Worm (Caenorhabditis elegans) whole organism, late embryonic: ENCODE measurements around the gene srh-44.

Source experiments
- C08G9.2 ChIP-seq: sonication (generic microtip); optimal IDR thresholded peaks from 2 replicates; lab custom pipeline; 2016; ENCODE audit warnings: mild to moderate bottlenecking, missing genetic modification characterization, moderate library complexity, missing compliant biosample characterization
- C38D4.7 ChIP-seq: fragments of 200-800 bp; sonication (Bioruptor generic); optimal IDR thresholded peaks from 2 replicates; lab custom pipeline; 2018; ENCODE audit warnings: mild to moderate bottlenecking, missing genetic modification characterization, moderate library complexity, missing compliant biosample characterization
- K02D7.2 ChIP-seq: sonication (generic microtip); optimal IDR thresholded peaks from 2 replicates; lab custom pipeline; 2017; ENCODE audit warnings: mild to moderate bottlenecking, missing genetic modification characterization, missing compliant biosample characterization
- Y22D7AL.16 ChIP-seq: sonication (generic microtip); optimal IDR thresholded peaks from 2 replicates; lab custom pipeline; 2016; ENCODE audit warnings: missing genetic modification characterization, missing compliant biosample characterization
- ama-1 ChIP-seq: fragments of 150-350 bp; optimal IDR thresholded peaks from 2 replicates; lab custom pipeline; 2014
- ceh-14 ChIP-seq: sonication (generic microtip); optimal IDR thresholded peaks from 2 replicates; lab custom pipeline; 2016; ENCODE audit warnings: missing genotype, missing genetic modification characterization, missing compliant biosample characterization
- ceh-18 ChIP-seq: sonication (generic microtip); optimal IDR thresholded peaks from 2 replicates; lab custom pipeline; 2016; ENCODE audit warnings: missing genetic modification characterization, missing compliant biosample characterization
- ceh-22 ChIP-seq: sonication (generic microtip); optimal IDR thresholded peaks from 2 replicates; lab custom pipeline; 2017; ENCODE audit warnings: missing biosample characterization, missing genetic modification characterization
- ceh-24 ChIP-seq: sonication (generic microtip); optimal IDR thresholded peaks from 2 replicates; lab custom pipeline; 2016; ENCODE audit warnings: mild to moderate bottlenecking, missing genetic modification characterization, missing compliant biosample characterization
- ceh-30 ChIP-seq: fragments of 150-350 bp; optimal IDR thresholded peaks from 2 replicates; lab custom pipeline; 2014; ENCODE audit warnings: missing biosample characterization, missing genetic modification characterization
- ceh-45 ChIP-seq: fragments of 200-800 bp; sonication (Bioruptor generic); IDR thresholded peaks from 2 replicates; pipeline ENCODE4 v1.3.6; 2022; ENCODE audit warnings: missing genetic modification reagents, missing genetic modification characterization, missing compliant biosample characterization
- ceh-48 ChIP-seq: sonication (generic microtip); optimal IDR thresholded peaks from 2 replicates; lab custom pipeline; 2016; ENCODE audit warnings: missing genetic modification characterization, inconsistent platforms, missing compliant biosample characterization
- ceh-6 ChIP-seq: fragments of 200-800 bp; sonication (Bioruptor generic); optimal IDR thresholded peaks from 2 replicates; lab custom pipeline; 2018; ENCODE audit warnings: mild to moderate bottlenecking, missing genetic modification characterization, missing compliant biosample characterization
- che-1 ChIP-seq: sonication (generic microtip); optimal IDR thresholded peaks from 2 replicates; lab custom pipeline; 2016; ENCODE audit warnings: mild to moderate bottlenecking, missing genetic modification characterization, missing compliant biosample characterization
- dmd-4 ChIP-seq: sonication (generic microtip); optimal IDR thresholded peaks from 2 replicates; lab custom pipeline; 2016; ENCODE audit warnings: borderline replicate concordance, missing genetic modification characterization, missing compliant biosample characterization
- elt-2 ChIP-seq: sonication (generic microtip); optimal IDR thresholded peaks from 2 replicates; lab custom pipeline; 2016; ENCODE audit warnings: missing genetic modification reagents, missing genetic modification characterization, missing compliant biosample characterization
- elt-4 ChIP-seq: sonication (generic microtip); optimal IDR thresholded peaks from 2 replicates; lab custom pipeline; 2016; ENCODE audit warnings: missing genetic modification characterization, missing compliant biosample characterization
- ets-4 ChIP-seq: sonication (generic microtip); optimal IDR thresholded peaks from 2 replicates; lab custom pipeline; 2016; ENCODE audit warnings: missing genetic modification characterization, missing compliant biosample characterization
- eyg-1 ChIP-seq: sonication (generic microtip); optimal IDR thresholded peaks from 2 replicates; lab custom pipeline; 2016; ENCODE audit warnings: missing genotype, missing genetic modification characterization, missing compliant biosample characterization
- fkh-10 ChIP-seq: fragments of 150-350 bp; optimal IDR thresholded peaks from 2 replicates; lab custom pipeline; 2014; ENCODE audit warnings: missing biosample characterization, missing genetic modification reagents, missing genetic modification characterization
- gmeb-2 ChIP-seq: sonication (generic microtip); optimal IDR thresholded peaks from 2 replicates; lab custom pipeline; 2016; ENCODE audit warnings: missing genetic modification characterization, inconsistent platforms, missing compliant biosample characterization
- hlh-13 ChIP-seq: fragments of 200-800 bp; sonication (Bioruptor generic); optimal IDR thresholded peaks from 2 replicates; lab custom pipeline; 2018; ENCODE audit warnings: mild to moderate bottlenecking, missing genetic modification characterization, missing compliant biosample characterization
- hlh-15 ChIP-seq: sonication (generic microtip); optimal IDR thresholded peaks from 2 replicates; lab custom pipeline; 2016; ENCODE audit warnings: missing genetic modification characterization, missing compliant biosample characterization
- hlh-30 ChIP-seq: sonication (generic microtip); optimal IDR thresholded peaks from 2 replicates; lab custom pipeline; 2017; ENCODE audit warnings: antibody characterized with exemption, missing genetic modification characterization, missing compliant biosample characterization; ENCODE audit not compliant: insufficient read depth
- hlh-6 ChIP-seq: sonication (generic microtip); optimal IDR thresholded peaks from 2 replicates; lab custom pipeline; 2016; ENCODE audit warnings: missing genotype, missing genetic modification characterization, missing compliant biosample characterization
- hlh-8 ChIP-seq: sonication (generic microtip); optimal IDR thresholded peaks from 2 replicates; lab custom pipeline; 2016; ENCODE audit warnings: missing genotype, missing genetic modification characterization, missing compliant biosample characterization
- lim-6 ChIP-seq: sonication (generic microtip); optimal IDR thresholded peaks from 2 replicates; lab custom pipeline; 2016; ENCODE audit warnings: missing genetic modification characterization, missing compliant biosample characterization
- lin-11 ChIP-seq: fragments of 200-800 bp; sonication (Bioruptor generic); optimal IDR thresholded peaks from 2 replicates; lab custom pipeline; 2018; ENCODE audit warnings: mild to moderate bottlenecking, missing genetic modification characterization, missing compliant biosample characterization
- mec-3 ChIP-seq: sonication (generic microtip); optimal IDR thresholded peaks from 2 replicates; lab custom pipeline; 2016; ENCODE audit warnings: borderline replicate concordance, missing genetic modification characterization, missing compliant biosample characterization
- nhr-11 ChIP-seq: fragments of 150-350 bp; optimal IDR thresholded peaks from 2 replicates; lab custom pipeline; 2014; ENCODE audit warnings: missing biosample characterization, missing genetic modification characterization
- nhr-232 ChIP-seq: sonication (generic microtip); optimal IDR thresholded peaks from 2 replicates; lab custom pipeline; 2016; ENCODE audit warnings: missing genetic modification characterization, missing compliant biosample characterization
- npax-4 ChIP-seq: sonication (generic microtip); optimal IDR thresholded peaks from 2 replicates; lab custom pipeline; 2016; ENCODE audit warnings: missing genetic modification characterization, missing compliant biosample characterization
- pag-3 ChIP-seq: sonication (generic microtip); optimal IDR thresholded peaks from 2 replicates; lab custom pipeline; 2016; ENCODE audit warnings: missing compliant biosample characterization, missing genetic modification characterization, borderline replicate concordance
- pax-1 ChIP-seq: fragments of 150-350 bp; optimal IDR thresholded peaks from 2 replicates; lab custom pipeline; 2014; ENCODE audit warnings: missing biosample characterization, missing genetic modification characterization
- pha-4 ChIP-seq: fragments of 150-350 bp; optimal IDR thresholded peaks from 2 replicates; lab custom pipeline; 2018; ENCODE audit warnings: missing biosample characterization, missing genetic modification reagents, missing genetic modification characterization
- sdc-2 ChIP-seq: sonication (generic microtip); optimal IDR thresholded peaks from 2 replicates; lab custom pipeline; 2016; ENCODE audit warnings: missing genotype, missing genetic modification characterization, missing compliant biosample characterization
- syd-9 ChIP-seq: sonication (generic microtip); optimal IDR thresholded peaks from 2 replicates; lab custom pipeline; 2016; ENCODE audit warnings: mild to moderate bottlenecking, missing genetic modification characterization, moderate library complexity, missing compliant biosample characterization
- tbx-2 ChIP-seq: sonication (generic microtip); optimal IDR thresholded peaks from 2 replicates; lab custom pipeline; 2016; ENCODE audit warnings: missing genetic modification characterization, missing compliant biosample characterization
- tbx-7 ChIP-seq: sonication (generic microtip); optimal IDR thresholded peaks from 2 replicates; lab custom pipeline; 2016; ENCODE audit warnings: missing genotype, missing genetic modification characterization, missing compliant biosample characterization
- ttx-3 ChIP-seq: sonication (generic microtip); optimal IDR thresholded peaks from 2 replicates; lab custom pipeline; 2016; ENCODE audit warnings: missing genetic modification reagents, missing genetic modification characterization, missing compliant biosample characterization
- unc-3 ChIP-seq, 2 experiments: fragments of 200-800 bp in 1 of 2; sonication (Bioruptor generic) in 1 of 2; sonication (generic microtip) in 1 of 2; conservative IDR thresholded peaks in 1 of 2; optimal IDR thresholded peaks in 1 of 2; 2 replicates each; pipeline versions ENCODE4 v1.3.6 to Lab custom; 2016 to 2022; ENCODE audit warnings: missing compliant biosample characterization in 2 of 2, missing genetic modification characterization in 2 of 2, missing genetic modification reagents in 1 of 2
- unc-42 ChIP-seq: sonication (generic microtip); optimal IDR thresholded peaks from 2 replicates; lab custom pipeline; 2016; ENCODE audit warnings: missing genotype, missing genetic modification characterization, missing compliant biosample characterization
- unc-55 ChIP-seq: sonication (generic microtip); optimal IDR thresholded peaks from 2 replicates; lab custom pipeline; 2017; ENCODE audit warnings: missing biosample characterization, missing genetic modification reagents, missing genetic modification characterization
- unc-86 ChIP-seq: sonication (generic microtip); optimal IDR thresholded peaks from 2 replicates; lab custom pipeline; 2016; ENCODE audit warnings: missing genetic modification characterization, missing compliant biosample characterization
- zip-5 ChIP-seq: sonication (generic microtip); optimal IDR thresholded peaks from 2 replicates; lab custom pipeline; 2016; ENCODE audit warnings: missing genetic modification characterization, missing compliant biosample characterization
- ztf-16 ChIP-seq: sonication (generic microtip); optimal IDR thresholded peaks from 2 replicates; lab custom pipeline; 2017; ENCODE audit warnings: missing genetic modification characterization, missing compliant biosample characterization

Gene srh-44

ce11 chrII:11542958-11543357 is 28.1 kb downstream of the srh-44 start:
- TF ChIP-seq unc-55 (GFP tag; lab: Kevin White, UChicago) = peak; percentile 17
- TF ChIP-seq ztf-16 (tag; lab: Kevin White, UChicago) = no peak

DNA sequence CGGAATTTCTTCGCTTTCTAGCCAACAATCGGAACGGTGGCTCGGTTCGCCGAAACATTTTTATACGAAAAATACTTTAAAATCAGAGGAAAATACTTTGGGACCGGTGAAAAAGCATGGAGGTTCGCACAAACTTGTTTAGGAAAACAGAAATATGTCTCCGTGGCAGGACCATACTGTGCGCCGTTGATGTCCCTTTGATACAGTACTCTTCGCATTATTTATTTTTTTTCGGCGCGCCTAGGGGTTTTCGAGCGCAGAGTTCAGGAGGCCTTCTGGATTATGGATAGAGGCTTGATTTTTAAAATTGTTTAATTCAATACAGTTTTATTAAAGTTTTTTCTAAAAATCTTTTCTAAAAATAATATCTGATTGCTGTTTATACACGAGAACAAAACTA is 29.8 kb downstream of the srh-44 start, which contains the start of gene F54D5.9:
TSS of gene F54D5.9 (minus strand) at position 115 of the 400 bp plus-strand sequence.
- no peak for TF ChIP-seq ceh-14 (tag; lab: Kevin White, UChicago)
- no peak for TF ChIP-seq ceh-18
- TF ChIP-seq ztf-16 (tag; lab: Kevin White, UChicago) = no peak
- no peak for TF ChIP-seq sdc-2
- TF ChIP-seq C08G9.2 (tag; lab: Kevin White, UChicago) = no peak
- no peak for TF ChIP-seq hlh-15 (tag; lab: Kevin White, UChicago)
- no peak for TF ChIP-seq zip-5 (tag; lab: Kevin White, UChicago)
- TF ChIP-seq elt-2 (tag; lab: Kevin White, UChicago) = no peak
- no peak for TF ChIP-seq hlh-13 (GFP tag; lab: Kevin White, UChicago)
- TF ChIP-seq elt-4 (tag; lab: Kevin White, UChicago) = no peak
- TF ChIP-seq ceh-30 (tag; lab: Kevin White, UChicago) = no peak
- no peak for TF ChIP-seq lin-11 (tag; lab: Kevin White, UChicago)
- no peak for TF ChIP-seq hlh-8 (tag; lab: Kevin White, UChicago)
- TF ChIP-seq tbx-7 (tag; lab: Kevin White, UChicago) = no peak
- TF ChIP-seq hlh-30 (tag; lab: Kevin White, UChicago) = no peak
- TF ChIP-seq, all 69 proteins: peak for 0

- TF ChIP-seq npax-4 (no peak), pax-1 (tag; lab: Kevin White, UChicago) (peak; percentile 61), unc-86 (tag; lab: Kevin White, UChicago) (peak; percentile 14), unc-55 (GFP tag; lab: Kevin White, UChicago) (peak; percentile 82), dmd-4 (tag; lab: Kevin White, UChicago) (no peak), nhr-232 (tag; lab: Kevin White, UChicago) (no peak), ceh-24 (tag; lab: Kevin White, UChicago) (no peak), unc-42 (peak; percentile 77), syd-9 (tag; lab: Kevin White, UChicago) (peak; percentile 71), fkh-10 (GFP tag; lab: Kevin White, UChicago) (no peak), mec-3 (tag; lab: Kevin White, UChicago) (no peak), ets-4 (peak; percentile 33), sdc-2 (peak; percentile 55), ttx-3 (no peak), Y22D7AL.16 (tag; lab: Kevin White, UChicago) (no peak), hlh-15 (tag; lab: Kevin White, UChicago) (no peak), eyg-1 (tag; lab: Kevin White, UChicago) (no peak), gmeb-2 (tag; lab: Kevin White, UChicago) (peak; percentile 51), pha-4 (tag; lab: Kevin White, UChicago) (no peak), ceh-45 (GFP tag; lab: Robert Waterston, UW) (no peak), hlh-8 (tag; lab: Kevin White, UChicago) (peak; percentile 36), pag-3 (tag; lab: Kevin White, UChicago) (no peak), C08G9.2 (tag; lab: Kevin White, UChicago) (peak; percentile 60), nhr-11 (tag; lab: Kevin White, UChicago) (no peak), ceh-6 (GFP tag; lab: Kevin White, UChicago) (no peak), elt-4 (tag; lab: Kevin White, UChicago) (no peak), unc-3 (GFP tag; conservative IDR thresholded peaks at IDR 0.05; lab: Robert Waterston, UW) (no peak; the same call in 1 of the 2 replicates), unc-3 (tag; optimal IDR thresholded peaks at IDR 0.05; lab: Kevin White, UChicago) (no peak), ama-1 (lab: Kevin White, UChicago) (peak; percentile 27), C38D4.7 (GFP tag; lab: Kevin White, UChicago) (no peak), che-1 (tag; lab: Kevin White, UChicago) (no peak), ceh-22 (tag; lab: Kevin White, UChicago) (peak; percentile 3), lim-6 (tag; lab: Kevin White, UChicago) (no peak), elt-2 (tag; lab: Kevin White, UChicago) (peak; percentile 73), hlh-6 (tag; lab: Kevin White, UChicago) (no peak), K02D7.2 (tag; lab: Kevin White, UChicago) (no peak), ceh-48 (peak; percentile 31), tbx-2 (peak; percentile 79), hlh-13 (GFP tag; lab: Kevin White, UChicago) (no peak)
Observed at ce11 chrII:11545299-11545951, 30.6 kb downstream of the srh-44 start, which contains the start of gene dnj-13. Gene dnj-13 (plus strand): TSS chrII:11545701.
